Worm (Caenorhabditis elegans): ENCODE results near the gene sftd-3.

Gene sftd-3

ce11 chrII:8929771-8930170 is 34.2 kb downstream of the sftd-3 start, which contains the start of gene mrpl-50:
Gene mrpl-50 (plus strand): TSS chrII:8929841.
- TF ChIP-seq ama-1 (optimal IDR thresholded peaks at IDR 0.05) (peak; percentile 81), nhr-43 (tag; optimal IDR thresholded peaks at IDR 0.05; ENCODE audit: poor library complexity, severe bottlenecking) (no peak)

ce11 chrII:8927253-8927791 is 36.6 kb downstream of the sftd-3 start, which contains the start of gene cct-2:
Gene cct-2 (plus strand): TSS chrII:8927741.
- TF ChIP-seq ceh-16 (tag; optimal IDR thresholded peaks at IDR 0.05): no peak
- no peak for TF ChIP-seq ztf-4 (tag; optimal IDR thresholded peaks at IDR 0.05)
- TF ChIP-seq pha-4 (tag; optimal IDR thresholded peaks at IDR 0.05): peak; percentile 72
- no peak for TF ChIP-seq elt-3 (tag; optimal IDR thresholded peaks at IDR 0.05)
- TF ChIP-seq daf-12 (tag; optimal IDR thresholded peaks at IDR 0.05): no peak
- no peak for TF ChIP-seq eor-1 (tag; optimal IDR thresholded peaks at IDR 0.05)
- TF ChIP-seq hmg-11 (tag; optimal IDR thresholded peaks at IDR 0.05): peak; percentile 9
- no peak for TF ChIP-seq tbx-2 (tag; optimal IDR thresholded peaks at IDR 0.05)
- TF ChIP-seq ama-1 (optimal IDR thresholded peaks at IDR 0.05): no peak
- TF ChIP-seq mdl-1 (tag; optimal IDR thresholded peaks at IDR 0.05): no peak
- TF ChIP-seq elt-2 (tag; optimal IDR thresholded peaks at IDR 0.05): peak; percentile 2
- no peak for TF ChIP-seq nhr-76 (tag; optimal IDR thresholded peaks at IDR 0.05)
- no peak for TF ChIP-seq unc-39 (tag; optimal IDR thresholded peaks at IDR 0.05)
- TF ChIP-seq nhr-43 (tag; optimal IDR thresholded peaks at IDR 0.05; ENCODE audit: poor library complexity, severe bottlenecking): peak; percentile 50
- peak; percentile 67 for TF ChIP-seq snpc-4 (tag; optimal IDR thresholded peaks at IDR 0.05)
- peak; percentile 12 for TF ChIP-seq nhr-23 (tag; optimal IDR thresholded peaks at IDR 0.05)
- TF ChIP-seq nhr-25 (tag; optimal IDR thresholded peaks at IDR 0.05): peak; percentile 56
- no peak for TF ChIP-seq ztf-11 (tag; optimal IDR thresholded peaks at IDR 0.05)
- peak; percentile 40 for TF ChIP-seq lin-39 (tag; optimal IDR thresholded peaks at IDR 0.05)
- no peak for TF ChIP-seq nhr-67 (tag; optimal IDR thresholded peaks at IDR 0.05)
- no peak for TF ChIP-seq fkh-2 (tag; optimal IDR thresholded peaks at IDR 0.05)
- no peak for TF ChIP-seq mml-1 (tag; optimal IDR thresholded peaks at IDR 0.05)
- TF ChIP-seq skn-1 (tag; optimal IDR thresholded peaks at IDR 0.05): no peak
- no peak for TF ChIP-seq pqm-1 (tag; optimal IDR thresholded peaks at IDR 0.05)
- no peak for TF ChIP-seq fkh-10 (GFP tag; optimal IDR thresholded peaks at IDR 0.05)
- no peak for TF ChIP-seq ZK546.5 (tag; optimal IDR thresholded peaks at IDR 0.05)
- no peak for TF ChIP-seq aly-2 (tag; optimal IDR thresholded peaks at IDR 0.05)
- TF ChIP-seq nhr-12 (tag; optimal IDR thresholded peaks at IDR 0.05): no peak
- TF ChIP-seq nfya-1 (tag; optimal IDR thresholded peaks at IDR 0.05; ENCODE audit: insufficient read depth): peak; percentile 65
- TF ChIP-seq R02D3.7 (tag; optimal IDR thresholded peaks at IDR 0.05): no peak
- no peak for TF ChIP-seq jun-1 (tag; optimal IDR thresholded peaks at IDR 0.05)
- no peak for TF ChIP-seq ceh-82 (tag; optimal IDR thresholded peaks at IDR 0.05)
- no peak for TF ChIP-seq ceh-9 (tag; optimal IDR thresholded peaks at IDR 0.05)
- TF ChIP-seq sea-2 (GFP tag; optimal IDR thresholded peaks at IDR 0.05): no peak
- TF ChIP-seq lin-15B (tag; optimal IDR thresholded peaks at IDR 0.05): peak; percentile 74
- no peak for TF ChIP-seq egl-5 (tag; optimal IDR thresholded peaks at IDR 0.05)
- no peak for TF ChIP-seq egl-27 (tag; optimal IDR thresholded peaks at IDR 0.05)

ce11 chrII:8926451-8926850 is 37.5 kb downstream of the sftd-3 start, which contains the start of gene B0457.2:
Gene B0457.2 (minus strand): TSS chrII:8926551.
- peak; percentile 16 for TF ChIP-seq nhr-25 (tag; optimal IDR thresholded peaks at IDR 0.05)
- TF ChIP-seq egl-27 (tag; optimal IDR thresholded peaks at IDR 0.05): no peak
- no peak for TF ChIP-seq lsy-12 (tag; optimal IDR thresholded peaks at IDR 0.05)
- no peak for TF ChIP-seq nhr-77 (tag; optimal IDR thresholded peaks at IDR 0.05)

- TF ChIP-seq pqm-1 (tag; optimal IDR thresholded peaks at IDR 0.05): peak; percentile 62
- no peak for TF ChIP-seq ama-1 (optimal IDR thresholded peaks at IDR 0.05)
- peak; percentile 39 for TF ChIP-seq elt-2 (tag; optimal IDR thresholded peaks at IDR 0.05)
These were observed 40.8 kb downstream of the sftd-3 start for ce11 chrII:8923187-8923586.
